Worm (Caenorhabditis elegans): ENCODE measurements around the gene E03H12.5.

DNA sequence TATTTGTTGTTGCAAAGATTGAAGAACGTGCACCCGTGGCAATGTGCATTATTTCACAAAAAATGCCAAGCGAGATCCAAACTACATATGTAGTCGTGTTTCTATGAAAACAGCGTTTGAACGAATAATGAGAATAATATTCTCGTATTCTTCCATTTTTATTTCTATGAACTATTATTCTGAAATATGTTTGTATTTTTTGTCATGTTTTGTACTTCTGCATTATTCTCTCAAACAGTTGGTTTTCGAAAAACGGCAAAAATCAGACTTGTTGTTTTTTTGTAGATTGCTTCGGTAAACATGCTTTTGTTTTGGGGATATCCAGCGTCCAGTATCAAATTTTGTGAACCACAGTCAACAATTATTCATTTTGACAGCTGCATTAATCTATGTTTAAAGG, 9.2 kb downstream of the E03H12.5 start, which contains the start of gene clec-177:
- no peak for TF ChIP-seq elt-2 (tag; optimal IDR thresholded peaks at IDR 0.05)
- no peak for TF ChIP-seq zip-5 (tag; optimal IDR thresholded peaks at IDR 0.05)
- TF ChIP-seq fax-1 (tag; optimal IDR thresholded peaks at IDR 0.05): no peak
- no peak for TF ChIP-seq hlh-6 (tag; optimal IDR thresholded peaks at IDR 0.05)
- no peak for TF ChIP-seq lin-11 (tag; optimal IDR thresholded peaks at IDR 0.05)
- TF ChIP-seq ztf-16 (tag; optimal IDR thresholded peaks at IDR 0.05): no peak
- no peak for TF ChIP-seq nhr-11 (tag; optimal IDR thresholded peaks at IDR 0.05)
- no peak for TF ChIP-seq ceh-45 (GFP tag; IDR thresholded peaks at IDR 0.05)
- TF ChIP-seq ahr-1 (tag; optimal IDR thresholded peaks at IDR 0.05): no peak
- no peak for TF ChIP-seq ref-2 (tag; optimal IDR thresholded peaks at IDR 0.05)
- TF ChIP-seq gmeb-2 (tag; optimal IDR thresholded peaks at IDR 0.05): no peak
- no peak for TF ChIP-seq tbx-2 (tag; optimal IDR thresholded peaks at IDR 0.05)
- no peak for TF ChIP-seq unc-42 (tag; optimal IDR thresholded peaks at IDR 0.05)

Data from whole organism, late embryonic.